Worm (Caenorhabditis elegans) whole organism, L4 larva: ENCODE results near the gene C10G8.8.

Experiments
- D1046.2 ChIP-seq: fragments of 200-800 bp; sonication (Bioruptor generic); IDR thresholded peaks from 2 replicates; pipeline ENCODE4 v1.3.6; 2022; ENCODE audit warnings: missing genetic modification characterization, missing compliant biosample characterization
- F26F4.8 ChIP-seq: fragments of 200-800 bp; sonication (Bioruptor generic); conservative IDR thresholded peaks from 2 replicates; pipeline ENCODE4 v1.3.6; 2022; ENCODE audit warnings: missing genetic modification characterization, missing compliant biosample characterization
- F44E2.7 ChIP-seq: fragments of 200-800 bp; sonication (Bioruptor generic); IDR thresholded peaks from 2 replicates; pipeline ENCODE4 v2.1.2; 2022; ENCODE audit warnings: missing genetic modification characterization, missing compliant biosample characterization
- R02D3.7 ChIP-seq: fragments of 150-350 bp; sonication (generic microtip); optimal IDR thresholded peaks from 3 replicates; lab custom pipeline; 2014; ENCODE audit warnings: missing biosample characterization, missing genetic modification characterization
- T26A8.4 ChIP-seq: fragments of 200-800 bp; sonication (Bioruptor generic); IDR thresholded peaks from 2 replicates; pipeline ENCODE4 v1.3.6; 2022; ENCODE audit warnings: missing genetic modification characterization, missing compliant biosample characterization
- ZK337.2 ChIP-seq: fragments of 200-800 bp; sonication (Bioruptor generic); IDR thresholded peaks from 2 replicates; pipeline ENCODE4 v1.3.6; 2022; ENCODE audit warnings: missing genetic modification reagents, missing genetic modification characterization, missing compliant biosample characterization
- aha-1 ChIP-seq: fragments of 150-350 bp; peaks from one replicate; lab custom pipeline; 2014; ENCODE audit warnings: missing biosample characterization, missing genetic modification characterization
- arid-1 ChIP-seq: fragments of 200-800 bp; sonication (Bioruptor generic); conservative IDR thresholded peaks from 2 replicates; pipeline ENCODE4 v1.3.6; 2022; ENCODE audit warnings: missing genetic modification reagents, missing genetic modification characterization, missing compliant biosample characterization
- ceh-28 ChIP-seq: fragments of 150-350 bp; optimal IDR thresholded peaks from 2 replicates; lab custom pipeline; 2014; ENCODE audit warnings: missing biosample characterization, missing genetic modification reagents, missing genetic modification characterization
- ceh-44 ChIP-seq: fragments of 200-800 bp; sonication (Bioruptor generic); IDR thresholded peaks from 2 replicates; pipeline ENCODE4 v1.3.6; 2022; ENCODE audit warnings: missing genetic modification reagents, missing genetic modification characterization, missing compliant biosample characterization
- ceh-62 ChIP-seq: sonication (generic microtip); optimal IDR thresholded peaks from 2 replicates; lab custom pipeline; 2017; ENCODE audit warnings: missing biosample characterization, missing genetic modification characterization
- ces-1 ChIP-seq: fragments of 150-350 bp; sonication (generic microtip); optimal IDR thresholded peaks from 4 replicates; lab custom pipeline; 2014; ENCODE audit warnings: missing biosample characterization, missing genetic modification reagents, missing genetic modification characterization
- daf-16 ChIP-seq, 3 experiments: sonication (generic microtip); optimal IDR thresholded peaks; 2 replicates each; lab custom pipeline; 2016 to 2017; ENCODE audit warnings: missing genetic modification characterization in 3 of 3, missing genetic modification reagents in 3 of 3, mild to moderate bottlenecking in 2 of 3, missing compliant biosample characterization in 2 of 3, missing biosample characterization in 1 of 3, moderate library complexity in 1 of 3
- dmd-6 ChIP-seq: fragments of 200-800 bp; sonication (Bioruptor generic); IDR thresholded peaks from 2 replicates; pipeline ENCODE4 v1.3.6; 2022; ENCODE audit warnings: missing genetic modification reagents, missing genetic modification characterization, missing compliant biosample characterization
- duxl-1 ChIP-seq: sonication (generic microtip); optimal IDR thresholded peaks from 2 replicates; lab custom pipeline; 2016; ENCODE audit warnings: mild to moderate bottlenecking, missing genetic modification characterization, moderate library complexity, missing compliant biosample characterization; ENCODE audit not compliant: poor library complexity
- dve-1 ChIP-seq: sonication (generic microtip); optimal IDR thresholded peaks from 2 replicates; lab custom pipeline; 2017; ENCODE audit warnings: antibody characterized with exemption, mild to moderate bottlenecking, missing genetic modification characterization, missing compliant biosample characterization; ENCODE audit not compliant: insufficient read depth
- egl-43 ChIP-seq: fragments of 200-800 bp; sonication (Bioruptor generic); IDR thresholded peaks from 2 replicates; pipeline ENCODE4 v1.3.6; 2022; ENCODE audit warnings: missing genetic modification reagents, missing genetic modification characterization, missing compliant biosample characterization
- gei-8 ChIP-seq: fragments of 200-800 bp; sonication (Bioruptor generic); optimal IDR thresholded peaks from 2 replicates; lab custom pipeline; 2018; ENCODE audit warnings: mild to moderate bottlenecking, missing genetic modification characterization, missing compliant biosample characterization
- hif-1 ChIP-seq, 2 experiments: sonication (generic microtip); optimal IDR thresholded peaks; 2 replicates each; lab custom pipeline; 2016 to 2017; ENCODE audit warnings: missing compliant biosample characterization in 2 of 2, missing genetic modification characterization in 2 of 2, missing genetic modification reagents in 2 of 2, missing genotype in 2 of 2, mild to moderate bottlenecking in 1 of 2
- hlh-30 ChIP-seq: sonication (generic microtip); optimal IDR thresholded peaks from 2 replicates; lab custom pipeline; 2017; ENCODE audit warnings: antibody characterized with exemption, mild to moderate bottlenecking, missing genetic modification characterization, missing compliant biosample characterization; ENCODE audit not compliant: insufficient read depth
- lin-13 ChIP-seq: fragments of 150-350 bp; optimal IDR thresholded peaks from 2 replicates; lab custom pipeline; 2014; ENCODE audit warnings: missing biosample characterization, missing genetic modification reagents, missing genetic modification characterization
- lin-15B ChIP-seq: fragments of 150-350 bp; sonication (generic microtip); optimal IDR thresholded peaks from 3 replicates; lab custom pipeline; 2014; ENCODE audit warnings: missing biosample characterization, missing genetic modification characterization
- lin-38 ChIP-seq: fragments of 200-800 bp; sonication (Bioruptor generic); IDR thresholded peaks from 2 replicates; pipeline ENCODE4 v1.3.6; 2022; ENCODE audit warnings: missing genetic modification reagents, missing genetic modification characterization, missing compliant biosample characterization
- lin-39 ChIP-seq: fragments of 150-350 bp; optimal IDR thresholded peaks from 2 replicates; lab custom pipeline; 2014; ENCODE audit warnings: missing biosample characterization, missing genetic modification reagents, missing genetic modification characterization
- mep-1 ChIP-seq: fragments of 150-350 bp; sonication (generic microtip); optimal IDR thresholded peaks from 3 replicates; lab custom pipeline; 2014; ENCODE audit warnings: missing biosample characterization, missing genetic modification characterization
- mes-2 ChIP-seq: sonication (generic microtip); optimal IDR thresholded peaks from 2 replicates; lab custom pipeline; 2016; ENCODE audit warnings: missing genotype, mild to moderate bottlenecking, missing genetic modification characterization, missing compliant biosample characterization; ENCODE audit not compliant: poor library complexity, severe bottlenecking
- mxl-2 ChIP-seq: fragments of 200-800 bp; sonication (Bioruptor generic); conservative IDR thresholded peaks from 2 replicates; pipeline ENCODE4 v1.3.6; 2022; ENCODE audit warnings: missing genetic modification reagents, missing genetic modification characterization, missing compliant biosample characterization
- nhr-11 ChIP-seq: fragments of 150-350 bp; optimal IDR thresholded peaks from 2 replicates; lab custom pipeline; 2014; ENCODE audit warnings: missing biosample characterization, missing genetic modification characterization
- nhr-48 ChIP-seq: sonication (generic microtip); optimal IDR thresholded peaks from 2 replicates; lab custom pipeline; 2016; ENCODE audit warnings: mild to moderate bottlenecking, missing genetic modification characterization, missing compliant biosample characterization
- nhr-77 ChIP-seq: fragments of 150-350 bp; optimal IDR thresholded peaks from 2 replicates; lab custom pipeline; 2014; ENCODE audit warnings: missing biosample characterization, missing genetic modification characterization
- pha-4 ChIP-seq, 2 experiments: fragments of 150-350 bp in 1 of 2; fragments of 200-800 bp in 1 of 2; sonication (Bioruptor generic) in 1 of 2; IDR thresholded peaks in 1 of 2; optimal IDR thresholded peaks in 1 of 2; 2 replicates each; pipeline versions ENCODE4 v1.3.6 to Lab custom; 2014 to 2022; ENCODE audit warnings: missing genetic modification characterization in 2 of 2, missing genetic modification reagents in 2 of 2, missing biosample characterization in 1 of 2, missing compliant biosample characterization in 1 of 2
- rbr-2 ChIP-seq: sonication (generic microtip); optimal IDR thresholded peaks from 2 replicates; lab custom pipeline; 2016; ENCODE audit warnings: missing genotype, missing genetic modification characterization, missing compliant biosample characterization
- snpc-4 ChIP-seq: fragments of 150-350 bp; optimal IDR thresholded peaks from 2 replicates; lab custom pipeline; 2014; ENCODE audit warnings: missing biosample characterization, missing genetic modification characterization
- unc-39 ChIP-seq: sonication (generic microtip); optimal IDR thresholded peaks from 2 replicates; lab custom pipeline; 2017; ENCODE audit warnings: missing biosample characterization, missing genetic modification characterization
- zag-1 ChIP-seq: fragments of 150-350 bp; optimal IDR thresholded peaks from 2 replicates; lab custom pipeline; 2014; ENCODE audit warnings: missing biosample characterization, missing genetic modification characterization
- zfp-3 ChIP-seq: fragments of 200-800 bp; sonication (Bioruptor generic); conservative IDR thresholded peaks from 2 replicates; pipeline ENCODE4 v1.3.6; 2022; ENCODE audit warnings: missing genetic modification reagents, missing genetic modification characterization, missing compliant biosample characterization
- zip-11 ChIP-seq: fragments of 200-800 bp; sonication (Bioruptor generic); IDR thresholded peaks from 2 replicates; pipeline ENCODE4 v1.3.6; 2022; ENCODE audit warnings: missing genetic modification characterization, missing compliant biosample characterization
- zip-2 ChIP-seq: fragments of 150-350 bp; optimal IDR thresholded peaks from 2 replicates; lab custom pipeline; 2014; ENCODE audit warnings: missing biosample characterization, missing genetic modification characterization

C10G8.8 gene

DNA sequence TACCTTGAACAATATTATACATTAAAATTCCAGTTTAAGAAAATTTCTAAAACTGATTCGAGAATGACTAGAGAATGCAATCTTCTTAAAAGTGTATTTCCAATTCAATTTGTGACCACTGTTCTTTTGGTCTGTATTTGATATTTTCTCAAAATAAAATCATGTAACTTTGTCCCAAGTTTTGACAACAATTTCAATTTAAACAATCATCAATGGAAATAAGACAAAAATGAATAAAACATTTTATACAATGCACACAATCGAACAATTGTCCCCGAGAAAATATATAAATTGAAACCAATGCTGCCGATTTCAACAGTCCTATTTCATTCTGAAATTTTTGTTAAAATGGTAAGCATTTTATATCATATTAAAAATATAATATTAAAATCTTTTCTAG, 16.6 kb downstream of the C10G8.8 start, which contains the start of gene C10G8.4:
C10G8.4 (plus strand) TSS at position 301 of the 400 bp plus-strand sequence.
- no peak for TF ChIP-seq ZK337.2 (GFP tag; lab: Robert Waterston, UW)
- TF ChIP-seq R02D3.7, result no peak
- TF ChIP-seq zip-2 (tag; lab: Kevin White, UChicago), result no peak
- TF ChIP-seq ceh-62 (tag; lab: Kevin White, UChicago), result no peak
- no peak for TF ChIP-seq duxl-1 (tag; lab: Kevin White, UChicago)
- TF ChIP-seq hlh-30 (tag; lab: Kevin White, UChicago), result no peak
- no peak for TF ChIP-seq snpc-4 (tag; lab: Kevin White, UChicago)
- TF ChIP-seq unc-39 (tag; lab: Kevin White, UChicago), result no peak
- TF ChIP-seq zfp-3 (GFP tag; lab: Robert Waterston, UW), result no peak
- TF ChIP-seq nhr-48 (tag; lab: Kevin White, UChicago), result no peak

DNA sequence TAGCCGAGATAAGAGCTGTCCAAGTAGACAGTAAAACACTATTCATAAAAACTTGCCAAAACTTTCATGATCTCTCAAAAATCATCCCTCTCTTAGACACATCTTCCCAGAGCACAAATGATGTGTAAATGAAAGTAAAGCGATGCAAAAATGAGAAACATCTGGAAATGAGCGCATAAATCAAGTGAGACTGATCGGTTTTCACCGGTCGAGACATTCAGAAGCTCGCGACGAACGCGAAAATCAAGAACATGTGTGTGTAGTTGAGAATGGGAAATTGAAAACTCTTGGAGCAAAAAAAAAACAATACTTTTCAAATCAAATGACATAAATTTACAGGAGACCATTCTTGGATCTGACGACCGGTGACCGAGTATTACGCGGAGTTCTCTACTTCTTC, 23.8 kb downstream of the C10G8.8 start:
- TF ChIP-seq lin-39 (tag; lab: Kevin White, UChicago) (no peak), F44E2.7 (GFP tag; lab: Robert Waterston, UW) (no peak), egl-43 (GFP tag; lab: Robert Waterston, UW) (no peak), nhr-77 (tag; lab: Kevin White, UChicago) (no peak), lin-13 (no peak), ceh-44 (GFP tag; lab: Robert Waterston, UW) (no peak), rbr-2 (tag; lab: Kevin White, UChicago) (no peak), lin-38 (GFP tag; lab: Robert Waterston, UW) (no peak), T26A8.4 (GFP tag; lab: Robert Waterston, UW) (no peak), R02D3.7 (no peak), F26F4.8 (GFP tag; lab: Robert Waterston, UW) (no peak), zag-1 (tag; lab: Kevin White, UChicago) (no peak), hif-1 (tag; optimal IDR thresholded peaks at IDR 0.05; lab: Kevin White, UChicago) (no peak), nhr-11 (tag; lab: Kevin White, UChicago) (no peak), daf-16 (GFP tag; optimal IDR thresholded peaks at IDR 0.05; lab: Kevin White, UChicago) (no peak), daf-16 (tag; optimal IDR thresholded peaks at IDR 0.05; lab: Kevin White, UChicago) (no peak), gei-8 (GFP tag; lab: Kevin White, UChicago) (no peak), dmd-6 (GFP tag; lab: Robert Waterston, UW) (no peak)

DNA sequence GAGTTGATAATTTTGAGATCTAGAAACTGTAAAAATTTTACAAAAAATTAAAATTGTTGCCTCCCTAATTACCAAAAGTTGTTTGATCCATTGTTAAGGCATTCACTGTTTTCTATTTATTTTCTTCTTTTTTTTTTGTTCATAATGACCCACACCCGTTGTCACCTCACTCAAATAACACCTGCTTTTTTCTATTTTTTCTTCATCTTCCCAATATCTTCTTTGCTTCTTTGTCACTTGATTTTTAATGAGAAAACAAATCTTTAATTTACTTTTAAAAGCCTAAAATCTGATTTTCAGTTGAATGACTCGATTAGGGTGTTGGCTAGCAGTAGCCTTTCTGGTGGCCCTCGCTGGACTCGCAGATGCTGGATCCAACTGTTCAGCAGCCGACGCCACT, 24.8 kb downstream of the C10G8.8 start, which contains the start of gene ncx-2:
ncx-2 (plus strand) TSS at position 301 of the 400 bp plus-strand sequence.
- TF ChIP-seq ces-1 (GFP tag; lab: Kevin White, UChicago) (no peak), pha-4 (GFP tag; IDR thresholded peaks at IDR 0.05; lab: Robert Waterston, UW) (no peak), pha-4 (tag; optimal IDR thresholded peaks at IDR 0.05; lab: Kevin White, UChicago) (no peak), zag-1 (tag; lab: Kevin White, UChicago) (no peak), aha-1 (tag; lab: Kevin White, UChicago) (no peak), R02D3.7 (no peak), arid-1 (GFP tag; lab: Robert Waterston, UW) (no peak), D1046.2 (GFP tag; lab: Robert Waterston, UW) (no peak), mes-2 (tag; lab: Kevin White, UChicago) (no peak), ceh-28 (no peak), mep-1 (tag; lab: Kevin White, UChicago) (no peak), gei-8 (GFP tag; lab: Kevin White, UChicago) (no peak), zip-11 (GFP tag; lab: Robert Waterston, UW) (no peak), lin-15B (no peak), dve-1 (tag; lab: Kevin White, UChicago) (no peak), mxl-2 (no peak)
